Fruit fly (Drosophila melanogaster): ENCODE results near the gene Tdh.
A peak's percentile ranks its signal among the peaks of the same experiment; 100 is the strongest.

Gene Tdh

DNA sequence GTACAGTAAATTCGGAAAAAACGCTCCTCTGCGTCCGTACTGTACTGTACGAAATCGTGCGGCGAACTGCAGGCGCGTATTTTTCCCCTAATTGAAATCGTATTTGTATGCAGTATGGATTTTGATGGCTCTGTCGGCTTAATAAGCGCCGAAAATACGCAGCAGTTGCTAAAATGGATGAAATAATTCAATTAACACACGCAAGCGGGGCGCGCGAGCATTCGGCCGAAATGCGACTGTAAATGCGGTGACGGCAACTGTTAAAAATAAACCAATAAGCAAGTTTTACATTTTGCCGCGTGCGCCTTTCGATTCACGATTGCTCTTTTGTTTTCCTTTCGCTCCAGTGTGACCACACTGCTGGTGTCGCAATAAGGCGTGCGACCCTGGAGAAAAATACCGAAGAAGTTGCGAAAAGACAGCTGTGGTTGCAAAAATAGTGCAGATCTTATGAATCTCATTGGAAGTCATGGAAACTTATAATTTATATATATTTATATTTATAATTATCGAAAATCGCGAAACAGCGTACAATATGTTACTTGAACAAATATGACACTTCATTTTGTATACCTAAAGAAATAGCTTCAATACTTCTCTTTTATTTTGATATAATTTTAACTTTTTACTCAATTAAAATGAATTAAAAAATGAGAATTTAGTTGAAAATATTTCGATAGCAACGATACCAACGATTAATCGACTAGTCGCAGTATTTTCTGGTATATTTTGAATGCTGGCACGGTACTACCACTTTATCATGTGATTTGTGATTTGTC, 6.5 kb downstream of the Tdh start, which contains the start of the genes CG32428 and CG5969:
Gene CG32428 (minus strand): TSS at position 703 of the 779 bp plus-strand sequence.
Gene CG5969 (plus strand): TSS at position 763 of the 779 bp plus-strand sequence.
- TF ChIP-seq kay (GFP tag; ENCODE audit: borderline replicate concordance) (no peak), pad (GFP tag; optimal IDR thresholded peaks at IDR 0.05) (peak; percentile 47), toe (GFP tag; optimal IDR thresholded peaks at IDR 0.05) (peak; percentile 8), CG11617 (GFP tag; optimal IDR thresholded peaks at IDR 0.05) (peak; percentile 40), CG7101 (tag; optimal IDR thresholded peaks at IDR 0.05) (peak; percentile 74), bab1 (GFP tag; optimal IDR thresholded peaks at IDR 0.05) (no peak), CG12768 (GFP tag; optimal IDR thresholded peaks at IDR 0.05) (peak; percentile 78), Mnt (GFP tag; optimal IDR thresholded peaks at IDR 0.05) (peak; percentile 60), Hr96 (GFP tag; optimal IDR thresholded peaks at IDR 0.05) (no peak), CG1620 (GFP tag; optimal IDR thresholded peaks at IDR 0.05) (no peak), ovo (GFP tag; optimal IDR thresholded peaks at IDR 0.05) (no peak), CG33017 (tag; optimal IDR thresholded peaks at IDR 0.05) (peak; percentile 74), CG7045 (GFP tag; optimal IDR thresholded peaks at IDR 0.05) (peak; percentile 70), cnc (optimal IDR thresholded peaks at IDR 0.05) (no peak), CG5204 (GFP tag; optimal IDR thresholded peaks at IDR 0.05) (peak; percentile 11), Clk (GFP tag; optimal IDR thresholded peaks at IDR 0.05) (no peak), Crg-1 (GFP tag; optimal IDR thresholded peaks at IDR 0.05) (no peak), cic (GFP tag; optimal IDR thresholded peaks at IDR 0.05) (no peak), tj (GFP tag; optimal IDR thresholded peaks at IDR 0.05) (peak; percentile 82), CG14711 (tag; optimal IDR thresholded peaks at IDR 0.05) (peak; percentile 60)

DNA sequence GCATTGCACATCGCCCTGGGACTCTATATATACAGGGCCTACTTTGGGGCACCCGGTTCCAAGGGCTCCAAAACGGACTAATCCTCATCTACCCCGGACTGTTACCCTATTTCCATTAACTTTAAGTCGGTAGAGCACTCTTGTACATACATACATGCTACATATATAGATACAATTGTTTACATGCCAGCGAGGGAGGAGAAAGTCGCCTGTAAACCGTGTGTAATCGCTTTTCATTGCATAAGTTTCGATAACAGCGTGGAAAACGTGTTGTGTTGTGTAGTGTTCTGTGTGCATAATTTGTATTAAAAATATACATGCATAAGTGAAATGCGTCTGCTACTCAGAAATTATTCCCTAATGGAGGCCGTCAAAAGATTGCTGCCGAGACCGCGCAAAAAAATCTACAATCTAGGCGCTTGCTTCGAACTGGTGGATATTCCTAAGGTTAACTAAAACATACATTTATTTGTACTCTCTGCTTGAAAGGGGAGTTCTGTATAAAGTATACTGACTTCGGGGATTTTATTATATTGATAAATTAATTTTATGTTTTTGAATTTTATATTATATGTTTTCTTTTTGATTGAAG, 7.5 kb downstream of the Tdh start, which contains the start of gene isoQC:
Gene isoQC (plus strand): TSS at position 270 of the 592 bp plus-strand sequence.
- TF ChIP-seq CG33017 (tag; optimal IDR thresholded peaks at IDR 0.05) (no peak), CG12768 (GFP tag; optimal IDR thresholded peaks at IDR 0.05) (no peak), kay (GFP tag; ENCODE audit: borderline replicate concordance) (peak; percentile 90), Mnt (GFP tag; optimal IDR thresholded peaks at IDR 0.05) (peak; percentile 60)

DNA sequence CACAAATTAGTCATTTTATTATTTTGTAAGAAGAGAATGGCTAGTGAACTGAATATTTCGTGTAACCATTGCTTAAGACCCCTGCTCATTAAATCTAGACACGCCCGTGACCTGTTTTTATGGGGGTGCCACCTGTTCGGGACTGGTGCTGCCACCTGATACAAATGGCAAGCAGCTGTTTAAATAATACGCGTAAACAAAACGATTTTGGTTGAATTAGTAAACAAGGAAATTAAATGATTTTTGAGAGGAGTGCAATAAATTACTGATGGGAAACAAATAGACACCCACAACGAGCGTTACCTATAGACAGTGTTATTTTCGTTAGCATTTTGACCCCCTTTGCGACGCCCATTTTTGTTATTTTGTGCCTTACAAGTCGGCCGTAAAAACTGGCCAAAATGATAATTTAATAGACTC, 8.1 kb downstream of the Tdh start:
- TF ChIP-seq cnc (optimal IDR thresholded peaks at IDR 0.05): no peak
- peak; percentile 90 for TF ChIP-seq CG33017 (tag; optimal IDR thresholded peaks at IDR 0.05)
- TF ChIP-seq CG7101 (tag; optimal IDR thresholded peaks at IDR 0.05): peak; percentile 90
- peak; percentile 68 for TF ChIP-seq ovo (GFP tag; optimal IDR thresholded peaks at IDR 0.05)
- TF ChIP-seq CG7045 (GFP tag; optimal IDR thresholded peaks at IDR 0.05): peak; percentile 91
- peak; percentile 90 for TF ChIP-seq Crg-1 (GFP tag; optimal IDR thresholded peaks at IDR 0.05)
- peak; percentile 91 for TF ChIP-seq CG12768 (GFP tag; optimal IDR thresholded peaks at IDR 0.05)
- TF ChIP-seq kay (GFP tag; ENCODE audit: borderline replicate concordance): peak; percentile 85
- TF ChIP-seq tj (GFP tag; optimal IDR thresholded peaks at IDR 0.05): peak; percentile 71
- TF ChIP-seq Hr96 (GFP tag; optimal IDR thresholded peaks at IDR 0.05): peak; percentile 61
- peak; percentile 80 for TF ChIP-seq cic (GFP tag; optimal IDR thresholded peaks at IDR 0.05)
- TF ChIP-seq toe (GFP tag; optimal IDR thresholded peaks at IDR 0.05): peak; percentile 91
- TF ChIP-seq Mnt (GFP tag; optimal IDR thresholded peaks at IDR 0.05): peak; percentile 68
- TF ChIP-seq Clk (GFP tag; optimal IDR thresholded peaks at IDR 0.05): peak; percentile 79
- TF ChIP-seq pad (GFP tag; optimal IDR thresholded peaks at IDR 0.05): peak; percentile 68
- TF ChIP-seq bab1 (GFP tag; optimal IDR thresholded peaks at IDR 0.05): peak; percentile 90
- TF ChIP-seq CG1620 (GFP tag; optimal IDR thresholded peaks at IDR 0.05): peak; percentile 93
- peak; percentile 86 for TF ChIP-seq CG14711 (tag; optimal IDR thresholded peaks at IDR 0.05)
- TF ChIP-seq CG11617 (GFP tag; optimal IDR thresholded peaks at IDR 0.05): peak; percentile 91
- peak; percentile 78 for TF ChIP-seq CG5204 (GFP tag; optimal IDR thresholded peaks at IDR 0.05)

DNA sequence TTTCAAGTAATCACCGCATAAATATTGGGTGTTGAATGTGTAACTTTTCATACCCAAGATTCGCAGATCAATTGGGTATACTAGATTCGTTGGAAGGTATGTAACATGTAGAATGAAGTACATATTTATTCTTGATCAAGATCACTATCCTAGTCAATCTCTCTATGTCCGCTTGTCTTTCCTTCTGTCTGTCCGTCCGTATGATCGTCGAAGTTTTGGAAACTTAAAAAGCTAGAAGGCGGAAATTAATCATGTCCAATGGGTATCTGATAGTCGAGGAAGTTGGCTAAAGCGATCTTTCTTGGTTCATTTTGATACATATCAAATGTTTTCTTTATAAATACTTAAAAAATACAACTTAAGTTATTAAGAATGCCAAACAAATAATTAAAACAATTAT, 20.9 kb downstream of the Tdh start:
- TF ChIP-seq cic (GFP tag; optimal IDR thresholded peaks at IDR 0.05) (no peak), CG33017 (tag; optimal IDR thresholded peaks at IDR 0.05) (no peak), Crg-1 (GFP tag; optimal IDR thresholded peaks at IDR 0.05) (no peak), CG11617 (GFP tag; optimal IDR thresholded peaks at IDR 0.05) (no peak), pad (GFP tag; optimal IDR thresholded peaks at IDR 0.05) (no peak), Hr96 (GFP tag; optimal IDR thresholded peaks at IDR 0.05) (no peak), CG7101 (tag; optimal IDR thresholded peaks at IDR 0.05) (no peak), CG1620 (GFP tag; optimal IDR thresholded peaks at IDR 0.05) (no peak), Clk (GFP tag; optimal IDR thresholded peaks at IDR 0.05) (no peak), CG5204 (GFP tag; optimal IDR thresholded peaks at IDR 0.05) (no peak), CG7045 (GFP tag; optimal IDR thresholded peaks at IDR 0.05) (no peak), toe (GFP tag; optimal IDR thresholded peaks at IDR 0.05) (no peak), tj (GFP tag; optimal IDR thresholded peaks at IDR 0.05) (no peak), kay (GFP tag; ENCODE audit: borderline replicate concordance) (no peak), Mnt (GFP tag; optimal IDR thresholded peaks at IDR 0.05) (no peak), ovo (GFP tag; optimal IDR thresholded peaks at IDR 0.05) (no peak), CG14711 (tag; optimal IDR thresholded peaks at IDR 0.05) (no peak), CG12768 (GFP tag; optimal IDR thresholded peaks at IDR 0.05) (no peak), cnc (optimal IDR thresholded peaks at IDR 0.05) (no peak), bab1 (GFP tag; optimal IDR thresholded peaks at IDR 0.05) (no peak)

DNA sequence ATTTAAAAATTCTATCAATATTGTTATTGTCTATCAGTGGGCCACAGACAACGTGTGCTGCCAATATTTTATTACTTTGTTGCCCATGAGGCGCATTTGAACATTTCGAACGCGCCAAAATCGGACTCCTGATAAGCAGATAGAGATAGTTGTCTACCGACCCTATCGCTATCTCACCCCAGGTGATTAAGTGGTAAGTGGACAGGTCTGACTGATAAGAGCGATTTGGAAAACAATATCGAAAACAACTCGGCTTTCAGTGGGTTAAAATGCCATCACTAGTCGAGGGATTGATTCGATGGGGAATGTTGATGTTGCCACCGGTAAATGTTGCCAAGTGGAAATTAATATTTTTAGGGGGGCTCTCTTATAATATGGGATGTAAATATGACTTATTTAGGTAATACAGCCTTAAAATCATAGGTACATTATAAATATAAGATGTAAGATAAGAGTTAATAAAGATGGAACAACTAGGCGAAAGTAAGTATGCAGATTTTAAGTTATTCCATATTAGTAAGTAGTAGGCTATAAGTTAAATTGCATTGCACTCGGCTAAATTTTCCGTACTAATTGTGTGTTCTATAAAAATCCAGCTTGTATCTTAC, 24.9 kb downstream of the Tdh start, which contains the start of gene ND-39:
Gene ND-39 (plus strand): TSS at position 558 of the 608 bp plus-strand sequence.
- no peak for TF ChIP-seq CG12768 (GFP tag; optimal IDR thresholded peaks at IDR 0.05)
- no peak for TF ChIP-seq Clk (GFP tag; optimal IDR thresholded peaks at IDR 0.05)
- no peak for TF ChIP-seq tj (GFP tag; optimal IDR thresholded peaks at IDR 0.05)
- TF ChIP-seq CG14711 (tag; optimal IDR thresholded peaks at IDR 0.05): no peak
- no peak for TF ChIP-seq CG7101 (tag; optimal IDR thresholded peaks at IDR 0.05)
- TF ChIP-seq CG11617 (GFP tag; optimal IDR thresholded peaks at IDR 0.05): no peak
- no peak for TF ChIP-seq CG1620 (GFP tag; optimal IDR thresholded peaks at IDR 0.05)
- TF ChIP-seq Mnt (GFP tag; optimal IDR thresholded peaks at IDR 0.05): no peak

All from whole organism, adult.